Fruit fly (Drosophila melanogaster) whole organism, embryonic: ENCODE results near the gene CG6340.

ENCODE experiments used
- CG10147 ChIP-seq: fragments of 200-800 bp; sonication (Bioruptor generic); optimal IDR thresholded peaks from 2 replicates; lab custom pipeline; 2019; ENCODE audit warnings: missing biosample characterization, mild to moderate bottlenecking, missing genetic modification characterization, moderate library complexity
- CG12104 ChIP-seq: fragments of 200-800 bp; sonication (Bioruptor generic); optimal IDR thresholded peaks from 3 replicates; lab custom pipeline; 2016; ENCODE audit warnings: missing biosample characterization, missing genetic modification characterization
- CG12659 ChIP-seq: fragments of 200-800 bp; sonication (Bioruptor generic); optimal IDR thresholded peaks from 3 replicates; lab custom pipeline; 2017; ENCODE audit warnings: mild to moderate bottlenecking, missing biosample characterization, missing genetic modification reagents, missing genetic modification characterization
- CG13624 ChIP-seq: fragments of 200-800 bp; sonication (Bioruptor generic); optimal IDR thresholded peaks from 2 replicates; lab custom pipeline; 2016; ENCODE audit warnings: missing biosample characterization, missing genetic modification characterization
- CG14710 ChIP-seq: fragments of 200-800 bp; sonication (Bioruptor generic); optimal IDR thresholded peaks from 3 replicates; lab custom pipeline; 2019; ENCODE audit warnings: missing biosample characterization, mild to moderate bottlenecking, missing genetic modification characterization, moderate library complexity
- CG15601 ChIP-seq: fragments of 200-800 bp; sonication (Bioruptor generic); optimal IDR thresholded peaks from 3 replicates; lab custom pipeline; 2019; ENCODE audit warnings: missing biosample characterization, mild to moderate bottlenecking, missing genetic modification characterization, moderate library complexity
- CG1603 ChIP-seq: fragments of 200-800 bp; sonication (Bioruptor generic); optimal IDR thresholded peaks from 2 replicates; lab custom pipeline; 2019; ENCODE audit warnings: missing biosample characterization, mild to moderate bottlenecking, missing genetic modification characterization, moderate library complexity
- CG16813 ChIP-seq: fragments of 200-800 bp; sonication (Bioruptor generic); IDR thresholded peaks from 3 replicates; pipeline ENCODE4 v1.3.6; 2022; ENCODE audit warnings: missing biosample characterization, missing genetic modification characterization; ENCODE audit not compliant: partially characterized antibody
- CG17186 ChIP-seq: fragments of 200-800 bp; sonication (Bioruptor generic); optimal IDR thresholded peaks from 3 replicates; lab custom pipeline; 2017; ENCODE audit warnings: missing biosample characterization, missing genetic modification reagents, missing genetic modification characterization
- CG17359 ChIP-seq: fragments of 200-800 bp; sonication (Bioruptor generic); optimal IDR thresholded peaks from 3 replicates; lab custom pipeline; 2018; ENCODE audit warnings: missing biosample characterization, mild to moderate bottlenecking, missing genetic modification characterization, moderate library complexity
- CG17612 ChIP-seq: fragments of 200-800 bp; sonication (Bioruptor generic); IDR thresholded peaks from 2 replicates; pipeline ENCODE4 v1.3.6; 2022; ENCODE audit warnings: missing biosample characterization, missing genetic modification characterization
- CG18011 ChIP-seq: fragments of 200-800 bp; sonication (Bioruptor generic); optimal IDR thresholded peaks from 2 replicates; lab custom pipeline; 2017; ENCODE audit warnings: missing biosample characterization, missing genetic modification characterization, mild to moderate bottlenecking, moderate library complexity, missing genotype
- CG2712 ChIP-seq: fragments of 200-800 bp; optimal IDR thresholded peaks from 3 replicates; lab custom pipeline; 2019; ENCODE audit warnings: missing biosample characterization, mild to moderate bottlenecking, missing genetic modification characterization, moderate library complexity
- CG32772 ChIP-seq: fragments of 200-800 bp; sonication (Bioruptor generic); IDR thresholded peaks from 2 replicates; pipeline ENCODE4 v1.3.6; 2022; ENCODE audit warnings: missing biosample characterization, missing genetic modification characterization
- CG43689 ChIP-seq: fragments of 200-800 bp; sonication (Bioruptor generic); IDR thresholded peaks from 2 replicates; pipeline ENCODE4 v1.3.6; 2022; ENCODE audit warnings: missing biosample characterization, missing genetic modification characterization
- CG7963 ChIP-seq: fragments of 200-800 bp; sonication (Bioruptor generic); IDR thresholded peaks from 3 replicates; pipeline ENCODE4 v1.3.6; 2022; ENCODE audit warnings: missing biosample characterization, missing genetic modification characterization; ENCODE audit not compliant: partially characterized antibody
- CG9797 ChIP-seq: fragments of 200-800 bp; sonication (Bioruptor generic); optimal IDR thresholded peaks from 3 replicates; lab custom pipeline; 2018; ENCODE audit warnings: missing biosample characterization, mild to moderate bottlenecking, missing genetic modification characterization
- Doc3 ChIP-seq: fragments of 200-800 bp; sonication (Bioruptor generic); IDR thresholded peaks from 3 replicates; pipeline ENCODE4 v1.3.6; 2022; ENCODE audit warnings: missing biosample characterization, missing genetic modification characterization; ENCODE audit not compliant: partially characterized antibody
- Ets97D ChIP-seq: fragments of 200-800 bp; sonication (Bioruptor generic); optimal IDR thresholded peaks from 3 replicates; lab custom pipeline; 2016; ENCODE audit warnings: missing biosample characterization, missing genetic modification characterization
- HLH4C ChIP-seq: fragments of 200-800 bp; sonication (Bioruptor generic); IDR thresholded peaks from 3 replicates; pipeline ENCODE4 v1.3.6; 2022; ENCODE audit warnings: missing biosample characterization, missing genetic modification characterization; ENCODE audit not compliant: partially characterized antibody
- HmgD ChIP-seq: fragments of 200-800 bp; sonication (Bioruptor generic); optimal IDR thresholded peaks from 3 replicates; lab custom pipeline; 2016; ENCODE audit warnings: missing biosample characterization, missing genetic modification characterization
- Lhr ChIP-seq: fragments of 200-800 bp; sonication (Bioruptor generic); optimal IDR thresholded peaks from 3 replicates; lab custom pipeline; 2017; ENCODE audit warnings: mild to moderate bottlenecking, missing biosample characterization, missing genetic modification reagents, missing genetic modification characterization
- MBD-R2 ChIP-seq: fragments of 200-800 bp; sonication (Bioruptor generic); IDR thresholded peaks from 2 replicates; pipeline ENCODE4 v1.3.6; 2022; ENCODE audit warnings: missing biosample characterization, missing genetic modification characterization
- MESR4 ChIP-seq: fragments of 200-800 bp; sonication (Bioruptor generic); optimal IDR thresholded peaks from 2 replicates; lab custom pipeline; 2018; ENCODE audit warnings: missing biosample characterization, mild to moderate bottlenecking, missing genetic modification characterization, moderate library complexity
- Mad ChIP-seq: fragments of 200-800 bp; sonication (Bioruptor generic); optimal IDR thresholded peaks from 2 replicates; lab custom pipeline; 2016; ENCODE audit warnings: missing biosample characterization, missing genetic modification characterization
- Max ChIP-seq: fragments of 200-800 bp; sonication (Bioruptor generic); optimal IDR thresholded peaks from 2 replicates; lab custom pipeline; 2016; ENCODE audit warnings: missing biosample characterization, mild to moderate bottlenecking, missing genetic modification characterization
- Nf-YA ChIP-seq: fragments of 200-800 bp; sonication (Bioruptor generic); IDR thresholded peaks from 2 replicates; pipeline ENCODE4 v1.3.6; 2022; ENCODE audit warnings: missing biosample characterization, missing genetic modification characterization
- Rfx ChIP-seq: fragments of 200-800 bp; sonication (Bioruptor generic); IDR thresholded peaks from 2 replicates; pipeline ENCODE4 v1.3.6; 2022; ENCODE audit warnings: missing biosample characterization, missing genetic modification characterization
- Scr ChIP-seq: fragments of 200-800 bp; sonication (Bioruptor generic); IDR thresholded peaks from 2 replicates; pipeline ENCODE4 v1.3.6; 2022; ENCODE audit warnings: missing biosample characterization, missing genetic modification characterization; ENCODE audit not compliant: partially characterized antibody
- amos ChIP-seq: fragments of 200-800 bp; sonication (Bioruptor generic); IDR thresholded peaks from 2 replicates; pipeline ENCODE4 v1.3.6; 2022; ENCODE audit warnings: missing biosample characterization, missing genetic modification characterization; ENCODE audit not compliant: partially characterized antibody
- bbx ChIP-seq: fragments of 200-800 bp; sonication (Bioruptor generic); IDR thresholded peaks from 2 replicates; pipeline ENCODE4 v1.3.6; 2022; ENCODE audit warnings: missing biosample characterization, missing genetic modification characterization; ENCODE audit not compliant: partially characterized antibody
- cad ChIP-seq: fragments of >200 bp; optimal IDR thresholded peaks from 2 replicates; lab custom pipeline; 2017; ENCODE audit warnings: missing biosample characterization, missing genetic modification characterization
- cg ChIP-seq: fragments of 200-800 bp; sonication (Bioruptor generic); optimal IDR thresholded peaks from 3 replicates; lab custom pipeline; 2019; ENCODE audit warnings: missing biosample characterization, mild to moderate bottlenecking, missing genetic modification characterization, moderate library complexity
- chinmo ChIP-seq: fragments of 200-800 bp; sonication (Bioruptor generic); IDR thresholded peaks from 4 replicates; pipeline ENCODE4 v1.3.6; 2022; ENCODE audit warnings: missing biosample characterization, missing genetic modification characterization; ENCODE audit not compliant: partially characterized antibody
- crp ChIP-seq, 2 experiments: fragments of 200-800 bp; sonication (Bioruptor generic); optimal IDR thresholded peaks; 2 replicates in 1 of 2; 3 replicates in 1 of 2; lab custom pipeline; 2017; ENCODE audit warnings: missing biosample characterization in 2 of 2, missing genetic modification characterization in 2 of 2, mild to moderate bottlenecking in 1 of 2, moderate library complexity in 1 of 2
- gro ChIP-seq: fragments of 200-800 bp; sonication (Bioruptor generic); optimal IDR thresholded peaks from 2 replicates; lab custom pipeline; 2016; ENCODE audit warnings: missing biosample characterization, missing genetic modification characterization
- hb ChIP-seq: fragments of 200-800 bp; sonication (Bioruptor generic); IDR thresholded peaks from 3 replicates; pipeline ENCODE4 v1.3.6; 2022; ENCODE audit warnings: missing biosample characterization, missing genetic modification characterization; ENCODE audit not compliant: partially characterized antibody
- inv ChIP-seq: fragments of 200-800 bp; sonication (Bioruptor generic); IDR thresholded peaks from 2 replicates; pipeline ENCODE4 v1.3.6; 2022; ENCODE audit warnings: missing biosample characterization, missing genetic modification characterization; ENCODE audit not compliant: partially characterized antibody
- pan ChIP-seq, 4 experiments: fragments of >200 bp in 3 of 4; fragments of 200-800 bp in 1 of 4; sonication (Bioruptor generic) in 1 of 4; optimal IDR thresholded peaks in 3 of 4; IDR thresholded peaks in 1 of 4; 2 replicates each; pipeline versions ENCODE4 v1.3.6 to Lab custom; 2017 to 2022; ENCODE audit warnings: missing biosample characterization in 2 of 4, missing genetic modification characterization in 2 of 4, mixed read lengths in 1 of 4
- pzg ChIP-seq: fragments of 200-800 bp; sonication (Bioruptor generic); optimal IDR thresholded peaks from 3 replicates; lab custom pipeline; 2018; ENCODE audit warnings: missing biosample characterization, mild to moderate bottlenecking, missing genetic modification characterization, moderate library complexity
- repo ChIP-seq: fragments of 200-800 bp; sonication (Bioruptor generic); optimal IDR thresholded peaks from 2 replicates; lab custom pipeline; 2016; ENCODE audit warnings: missing biosample characterization, missing genetic modification characterization
- row ChIP-seq: fragments of 200-800 bp; sonication (Bioruptor generic); IDR thresholded peaks from 3 replicates; pipeline ENCODE4 v1.3.6; 2022; ENCODE audit warnings: missing biosample characterization, missing genetic modification characterization
- sens ChIP-seq: fragments of 200-800 bp; sonication (Bioruptor generic); peaks from one replicate; lab custom pipeline; 2016; ENCODE audit warnings: missing biosample characterization, missing genetic modification characterization
- so ChIP-seq: fragments of 200-800 bp; sonication (Bioruptor generic); IDR thresholded peaks from 3 replicates; pipeline ENCODE4 v1.3.6; 2022; ENCODE audit warnings: missing biosample characterization, missing genetic modification characterization
- vnd ChIP-seq: fragments of 200-800 bp; sonication (Bioruptor generic); IDR thresholded peaks from 3 replicates; pipeline ENCODE4 v1.3.6; 2022; ENCODE audit warnings: missing biosample characterization, missing genetic modification characterization; ENCODE audit not compliant: partially characterized antibody
- zen2 ChIP-seq: fragments of 200-800 bp; sonication (Bioruptor generic); IDR thresholded peaks from 3 replicates; pipeline ENCODE4 v1.3.6; 2022; ENCODE audit warnings: missing biosample characterization, missing genetic modification characterization; ENCODE audit not compliant: partially characterized antibody
- zfh2 ChIP-seq: fragments of 200-800 bp; sonication (Bioruptor generic); optimal IDR thresholded peaks from 2 replicates; lab custom pipeline; 2016; ENCODE audit warnings: missing biosample characterization, missing genetic modification characterization

The CG6340 gene

dm6 chrX:15482236-15482660 is at the start of gene CG6340 (continued):
- TF ChIP-seq CG7963 (GFP tag; lab: Robert Waterston, UW) (0 out of 3 replicates have a peak, but pooled peaks have one; percentile 41), hb (GFP tag; lab: Robert Waterston, UW) (peak; percentile 59; the same call in 1 of the 3 replicates), CG17612 (GFP tag; lab: Robert Waterston, UW) (no peak), HLH4C (GFP tag; lab: Robert Waterston, UW) (peak; percentile 70), chinmo (GFP tag; lab: Robert Waterston, UW) (peak; percentile 75; the same call in 1 of the 4 replicates), CG12659 (GFP tag; lab: Kevin White, UChicago) (peak; percentile 52), vnd (GFP tag; lab: Robert Waterston, UW) (peak; percentile 65), CG14710 (tag; lab: Kevin White, UChicago) (peak; percentile 29), Lhr (GFP tag; lab: Kevin White, UChicago) (peak; percentile 22), Mad (no peak), CG12104 (no peak), CG9797 (GFP tag; lab: Kevin White, UChicago) (peak; percentile 60), cg (GFP tag; lab: Kevin White, UChicago) (peak; percentile 67), Max (peak; percentile 11), CG10147 (no peak), CG17186 (peak; percentile 35), bbx (GFP tag; lab: Robert Waterston, UW) (peak; percentile 83), crp (GFP tag; optimal IDR thresholded peaks at IDR 0.05; lab: Kevin White, UChicago) (peak in 1 of 2 experiments; percentile 8), CG32772 (GFP tag; lab: Robert Waterston, UW) (0 out of 2 replicates have a peak, but pooled peaks have one; percentile 24), CG17359 (tag; lab: Kevin White, UChicago) (no peak), CG18011 (no peak), Nf-YA (GFP tag; lab: Robert Waterston, UW) (no peak), Ets97D (GFP tag; lab: Kevin White, UChicago) (peak; percentile 60), cad (GFP tag; lab: Kevin White, UChicago) (no peak), amos (GFP tag; lab: Robert Waterston, UW) (peak; percentile 85), pzg (peak; percentile 68), HmgD (GFP tag; lab: Kevin White, UChicago) (peak; percentile 13), CG2712 (tag; lab: Kevin White, UChicago) (peak; percentile 10), gro (peak; percentile 8), CG16813 (GFP tag; lab: Robert Waterston, UW) (peak; percentile 76), CG1603 (tag; lab: Kevin White, UChicago) (peak; percentile 40), Rfx (GFP tag; lab: Robert Waterston, UW) (peak; percentile 14; the same call in 1 of the 2 replicates), row (0 out of 3 replicates have a peak, but pooled peaks have one; percentile 13), so (GFP tag; lab: Robert Waterston, UW) (no peak), CG15601 (tag; lab: Kevin White, UChicago) (peak; percentile 1), pan (optimal IDR thresholded peaks at IDR 0.05; lab: Kevin White, UChicago) (no peak), pan (GFP tag; optimal IDR thresholded peaks at IDR 0.05 in 1 of 2, IDR thresholded peaks at IDR 0.05 in 1 of 2) (no peak), MESR4 (GFP tag; lab: Kevin White, UChicago) (peak; percentile 80), repo (no peak), sens (GFP tag; lab: Kevin White, UChicago) (peak; percentile 65), MBD-R2 (GFP tag; lab: Robert Waterston, UW) (0 out of 2 replicates have a peak, but pooled peaks have one; percentile 27), inv (GFP tag; lab: Robert Waterston, UW) (peak; percentile 65; the same call in 1 of the 2 replicates), CG13624 (GFP tag; lab: Kevin White, UChicago) (peak; percentile 19), Scr (peak; percentile 75), Doc3 (GFP tag; lab: Robert Waterston, UW) (0 out of 3 replicates have a peak, but pooled peaks have one; percentile 41), zfh2 (GFP tag; lab: Kevin White, UChicago) (no peak), zen2 (peak; percentile 66; the same call in 2 of the 3 replicates), CG43689 (GFP tag; lab: Robert Waterston, UW) (no peak)
